ENCODE assay signal across 1 fruit fly cellular context in genomic region chrX:3083290-3083689, dm6.
A peak's percentile ranks its signal among the peaks of the same experiment; 100 is the strongest.
TF ChIP-seq lines count a peak whose summit lies in the region.

No protein-coding gene starts in this region.

TF ChIP-seq in whole organism, embryonic, 481 proteins besides CTCF, POLR2A, EP300 and RAD21 (continued from another document and continues in another):
- TF ChIP-seq unc-4 (GFP tag; IDR thresholded peaks at IDR 0.05; lab: Robert Waterston, UW; ENCODE audit: partially characterized antibody), result no peak
- TF ChIP-seq Camta (GFP tag; optimal IDR thresholded peaks at IDR 0.05; lab: Kevin White, UChicago), result no peak
- peak; percentile 60 for TF ChIP-seq CG18262 (tag; optimal IDR thresholded peaks at IDR 0.05; lab: Kevin White, UChicago)
- TF ChIP-seq CG8290 (GFP tag; optimal IDR thresholded peaks at IDR 0.05; lab: Kevin White, UChicago), result no peak
- no peak for TF ChIP-seq CG8290 (tag; optimal IDR thresholded peaks at IDR 0.05; lab: Kevin White, UChicago)
- TF ChIP-seq CG11696 (GFP tag; IDR thresholded peaks at IDR 0.05; lab: Robert Waterston, UW), result peak; percentile 87
- TF ChIP-seq Sin3A (optimal IDR thresholded peaks at IDR 0.05; lab: Kevin White, UChicago), result no peak
- TF ChIP-seq CG2678 (tag; optimal IDR thresholded peaks at IDR 0.05; lab: Kevin White, UChicago), result peak; percentile 27
- no peak for TF ChIP-seq CG10959 (GFP tag; IDR thresholded peaks at IDR 0.05; lab: Robert Waterston, UW)
- TF ChIP-seq Abd-B (GFP tag; optimal IDR thresholded peaks at IDR 0.05; lab: Kevin White, UChicago), result no peak
- no peak for TF ChIP-seq CG9817 (tag; optimal IDR thresholded peaks at IDR 0.05; lab: Kevin White, UChicago)
- TF ChIP-seq CG8359 (GFP tag; optimal IDR thresholded peaks at IDR 0.05; lab: Kevin White, UChicago; ENCODE audit: borderline replicate concordance), result no peak
- TF ChIP-seq Ets65A (GFP tag; lab: Kevin White, UChicago), result no peak
- TF ChIP-seq sima (GFP tag; optimal IDR thresholded peaks at IDR 0.05; lab: Kevin White, UChicago), result no peak
- peak; percentile 3 for TF ChIP-seq stwl (tag; optimal IDR thresholded peaks at IDR 0.05; lab: Kevin White, UChicago)
- TF ChIP-seq Sry-β (GFP tag; optimal IDR thresholded peaks at IDR 0.05; lab: Kevin White, UChicago), result no peak
- no peak for TF ChIP-seq CG4730 (GFP tag; IDR thresholded peaks at IDR 0.05; lab: Robert Waterston, UW)
- no peak for TF ChIP-seq HLH54F (GFP tag; optimal IDR thresholded peaks at IDR 0.05; lab: Kevin White, UChicago)
- TF ChIP-seq D19A (tag; optimal IDR thresholded peaks at IDR 0.05; lab: Kevin White, UChicago), result peak; percentile 54
- TF ChIP-seq CG10979 (tag; optimal IDR thresholded peaks at IDR 0.05; lab: Kevin White, UChicago), result peak; percentile 60
- TF ChIP-seq MBD-R2 (GFP tag; IDR thresholded peaks at IDR 0.05; lab: Robert Waterston, UW), result no peak
- TF ChIP-seq corto (GFP tag; optimal IDR thresholded peaks at IDR 0.05; lab: Kevin White, UChicago), result no peak
- no peak for TF ChIP-seq Bgb (GFP tag; IDR thresholded peaks at IDR 0.05; lab: Robert Waterston, UW; ENCODE audit: partially characterized antibody)
- no peak for TF ChIP-seq CG12155 (GFP tag; optimal IDR thresholded peaks at IDR 0.05; lab: Kevin White, UChicago)
- no peak for TF ChIP-seq crp (GFP tag; optimal IDR thresholded peaks at IDR 0.05; lab: Kevin White, UChicago)
- no peak for TF ChIP-seq Adf1 (GFP tag; IDR thresholded peaks at IDR 0.05; lab: Robert Waterston, UW)
- TF ChIP-seq CG2712 (tag; optimal IDR thresholded peaks at IDR 0.05; lab: Kevin White, UChicago), result peak; percentile 58
- TF ChIP-seq gcm (GFP tag; optimal IDR thresholded peaks at IDR 0.05; lab: Kevin White, UChicago), result peak; percentile 7
- peak; percentile 26 for TF ChIP-seq tap (tag; optimal IDR thresholded peaks at IDR 0.05; lab: Kevin White, UChicago)
- TF ChIP-seq Elba2 (GFP tag; optimal IDR thresholded peaks at IDR 0.05; lab: Kevin White, UChicago), result no peak
- no peak for TF ChIP-seq TFAM (GFP tag; optimal IDR thresholded peaks at IDR 0.05; lab: Kevin White, UChicago)
- peak; percentile 14 for TF ChIP-seq PHDP (tag; optimal IDR thresholded peaks at IDR 0.05; lab: Kevin White, UChicago)
- TF ChIP-seq cg (GFP tag; optimal IDR thresholded peaks at IDR 0.05; lab: Kevin White, UChicago), result no peak
- TF ChIP-seq chm (GFP tag; IDR thresholded peaks at IDR 0.05; lab: Robert Waterston, UW), result no peak
- TF ChIP-seq Six4 (GFP tag; optimal IDR thresholded peaks at IDR 0.05; lab: Kevin White, UChicago), result no peak
- no peak for TF ChIP-seq hkb (optimal IDR thresholded peaks at IDR 0.05; lab: Kevin White, UChicago)
- no peak for TF ChIP-seq hkb (GFP tag; IDR thresholded peaks at IDR 0.05; lab: Robert Waterston, UW)
- TF ChIP-seq Mrtf (GFP tag; IDR thresholded peaks at IDR 0.05; lab: Robert Waterston, UW), result no peak
- TF ChIP-seq scrt (GFP tag; optimal IDR thresholded peaks at IDR 0.05; lab: Kevin White, UChicago), result no peak
- TF ChIP-seq ap (GFP tag; IDR thresholded peaks at IDR 0.05; lab: Robert Waterston, UW), result no peak
- no peak for TF ChIP-seq sim (GFP tag; IDR thresholded peaks at IDR 0.05; lab: Robert Waterston, UW)
- TF ChIP-seq org-1 (GFP tag; optimal IDR thresholded peaks at IDR 0.05; lab: Kevin White, UChicago), result no peak
- peak; percentile 39 for TF ChIP-seq Sox102F (GFP tag; optimal IDR thresholded peaks at IDR 0.05; lab: Kevin White, UChicago)
- TF ChIP-seq ind (GFP tag; optimal IDR thresholded peaks at IDR 0.05; lab: Kevin White, UChicago), result no peak
- TF ChIP-seq insv (GFP tag; optimal IDR thresholded peaks at IDR 0.05; lab: Kevin White, UChicago), result no peak
- no peak for TF ChIP-seq mam (GFP tag; optimal IDR thresholded peaks at IDR 0.05; lab: Kevin White, UChicago)
- peak; percentile 5 for TF ChIP-seq fd96Cb (tag; optimal IDR thresholded peaks at IDR 0.05; lab: Kevin White, UChicago)
- peak; percentile 54 for TF ChIP-seq gem (tag; optimal IDR thresholded peaks at IDR 0.05; lab: Kevin White, UChicago)
- no peak for TF ChIP-seq CG17802 (tag; optimal IDR thresholded peaks at IDR 0.05; lab: Kevin White, UChicago)
- no peak for TF ChIP-seq CG10321 (GFP tag; IDR thresholded peaks at IDR 0.05; lab: Robert Waterston, UW)
- no peak for TF ChIP-seq odd (GFP tag; optimal IDR thresholded peaks at IDR 0.05; lab: Kevin White, UChicago)
- no peak for TF ChIP-seq CG11398 (GFP tag; optimal IDR thresholded peaks at IDR 0.05; lab: Kevin White, UChicago)
- TF ChIP-seq run (tag; optimal IDR thresholded peaks at IDR 0.05; lab: Kevin White, UChicago), result no peak
- TF ChIP-seq CG13624 (GFP tag; optimal IDR thresholded peaks at IDR 0.05; lab: Kevin White, UChicago), result no peak
- no peak for TF ChIP-seq rib (GFP tag; IDR thresholded peaks at IDR 0.05; lab: Robert Waterston, UW)
- no peak for TF ChIP-seq zfh2 (GFP tag; optimal IDR thresholded peaks at IDR 0.05; lab: Kevin White, UChicago)
- 0 out of 2 replicates have a peak, but pooled peaks have one; percentile 20 for TF ChIP-seq stc (GFP tag; IDR thresholded peaks at IDR 0.05; lab: Robert Waterston, UW)
- no peak for TF ChIP-seq yki (optimal IDR thresholded peaks at IDR 0.05; lab: Kevin White, UChicago)
- peak; percentile 60 for TF ChIP-seq Blimp-1 (GFP tag; optimal IDR thresholded peaks at IDR 0.05; lab: Kevin White, UChicago)
- no peak for TF ChIP-seq disco-r (GFP tag; optimal IDR thresholded peaks at IDR 0.05; lab: Kevin White, UChicago)
- TF ChIP-seq gce (GFP tag; IDR thresholded peaks at IDR 0.05; lab: Robert Waterston, UW), result no peak
- TF ChIP-seq Oli (tag; optimal IDR thresholded peaks at IDR 0.05; lab: Kevin White, UChicago), result peak; percentile 25
- no peak for TF ChIP-seq kah (GFP tag; optimal IDR thresholded peaks at IDR 0.05; lab: Kevin White, UChicago)
- no peak for TF ChIP-seq CG2875 (GFP tag; optimal IDR thresholded peaks at IDR 0.05; lab: Kevin White, UChicago)
- no peak for TF ChIP-seq Hr78 (GFP tag; optimal IDR thresholded peaks at IDR 0.05; lab: Kevin White, UChicago)
- peak in 1 of 3 experiments; percentile 46 for TF ChIP-seq lola (GFP tag; optimal IDR thresholded peaks at IDR 0.05; lab: Kevin White, UChicago)
- no peak for TF ChIP-seq CG15011 (GFP tag; optimal IDR thresholded peaks at IDR 0.05; lab: Kevin White, UChicago)
- TF ChIP-seq CG15514 (GFP tag; optimal IDR thresholded peaks at IDR 0.05; lab: Kevin White, UChicago), result no peak
- no peak for TF ChIP-seq CG13424 (tag; optimal IDR thresholded peaks at IDR 0.05; lab: Kevin White, UChicago)
- no peak for TF ChIP-seq sc (optimal IDR thresholded peaks at IDR 0.05; lab: Kevin White, UChicago)
- no peak for TF ChIP-seq sc (GFP tag; optimal IDR thresholded peaks at IDR 0.05; lab: Kevin White, UChicago)
- no peak for TF ChIP-seq CG17568 (GFP tag; optimal IDR thresholded peaks at IDR 0.05; lab: Kevin White, UChicago)
- TF ChIP-seq NC2α (GFP tag; optimal IDR thresholded peaks at IDR 0.05; lab: Kevin White, UChicago), result no peak
- no peak for TF ChIP-seq salm (tag; optimal IDR thresholded peaks at IDR 0.05; lab: Kevin White, UChicago)
- TF ChIP-seq Spps (tag; optimal IDR thresholded peaks at IDR 0.05; lab: Kevin White, UChicago), result no peak
- TF ChIP-seq Xrp1 (GFP tag; IDR thresholded peaks at IDR 0.05; lab: Robert Waterston, UW), result peak; percentile 28; the same call in 1 of the 2 replicates
- peak; percentile 2 for TF ChIP-seq CG15601 (tag; optimal IDR thresholded peaks at IDR 0.05; lab: Kevin White, UChicago)
- no peak for TF ChIP-seq CG32767 (GFP tag; IDR thresholded peaks at IDR 0.05; lab: Robert Waterston, UW)
- TF ChIP-seq Hmr (GFP tag; optimal IDR thresholded peaks at IDR 0.05; lab: Kevin White, UChicago), result no peak
- TF ChIP-seq jigr1 (GFP tag; IDR thresholded peaks at IDR 0.05; lab: Robert Waterston, UW), result no peak
- TF ChIP-seq CG4820 (GFP tag; optimal IDR thresholded peaks at IDR 0.05; lab: Kevin White, UChicago), result no peak
- TF ChIP-seq CG2199 (GFP tag; IDR thresholded peaks at IDR 0.05; lab: Robert Waterston, UW), result no peak
- TF ChIP-seq CG4282 (GFP tag; optimal IDR thresholded peaks at IDR 0.05; lab: Kevin White, UChicago), result no peak
- TF ChIP-seq CG12219 (GFP tag; optimal IDR thresholded peaks at IDR 0.05; lab: Kevin White, UChicago), result no peak
- TF ChIP-seq Taf1 (GFP tag; IDR thresholded peaks at IDR 0.05; lab: Robert Waterston, UW), result no peak
- TF ChIP-seq Fer3 (tag; optimal IDR thresholded peaks at IDR 0.05; lab: Kevin White, UChicago), result no peak
- peak; percentile 32 for TF ChIP-seq CG7839 (tag; optimal IDR thresholded peaks at IDR 0.05; lab: Kevin White, UChicago)
- peak; percentile 41; the same call in 1 of the 2 replicates for TF ChIP-seq CG31441 (GFP tag; IDR thresholded peaks at IDR 0.05; lab: Robert Waterston, UW)
- TF ChIP-seq dmrt99B (tag; optimal IDR thresholded peaks at IDR 0.05; lab: Kevin White, UChicago), result peak; percentile 27
- no peak for TF ChIP-seq CG6854 (GFP tag; optimal IDR thresholded peaks at IDR 0.05; lab: Kevin White, UChicago)
- no peak for TF ChIP-seq HmgZ (tag; optimal IDR thresholded peaks at IDR 0.05; lab: Kevin White, UChicago)
- TF ChIP-seq CG5180 (GFP tag; optimal IDR thresholded peaks at IDR 0.05; lab: Kevin White, UChicago), result no peak
- no peak for TF ChIP-seq Dek (tag; optimal IDR thresholded peaks at IDR 0.05; lab: Kevin White, UChicago)
- no peak for TF ChIP-seq CG30403 (GFP tag; optimal IDR thresholded peaks at IDR 0.05; lab: Kevin White, UChicago)
- TF ChIP-seq CG8388 (GFP tag; optimal IDR thresholded peaks at IDR 0.05; lab: Kevin White, UChicago), result peak; percentile 16
- peak; percentile 54 for TF ChIP-seq CG17829 (tag; optimal IDR thresholded peaks at IDR 0.05; lab: Kevin White, UChicago)
- no peak for TF ChIP-seq CG17612 (GFP tag; IDR thresholded peaks at IDR 0.05; lab: Robert Waterston, UW)
- TF ChIP-seq CG1603 (tag; optimal IDR thresholded peaks at IDR 0.05; lab: Kevin White, UChicago), result peak; percentile 30
- TF ChIP-seq Atf6 (GFP tag; IDR thresholded peaks at IDR 0.05; lab: Robert Waterston, UW), result no peak
- peak; percentile 50 for TF ChIP-seq unpg (GFP tag; optimal IDR thresholded peaks at IDR 0.05; lab: Kevin White, UChicago)
- no peak for TF ChIP-seq CG15269 (tag; optimal IDR thresholded peaks at IDR 0.05; lab: Kevin White, UChicago)
- peak; percentile 21 for TF ChIP-seq CG4424 (GFP tag; optimal IDR thresholded peaks at IDR 0.05; lab: Kevin White, UChicago)
- TF ChIP-seq CG6254 (GFP tag; optimal IDR thresholded peaks at IDR 0.05; lab: Kevin White, UChicago), result peak; percentile 27
- no peak for TF ChIP-seq CG42726 (GFP tag; IDR thresholded peaks at IDR 0.05; lab: Robert Waterston, UW; ENCODE audit: partially characterized antibody)
- TF ChIP-seq CG4854 (GFP tag; optimal IDR thresholded peaks at IDR 0.05; lab: Kevin White, UChicago), result no peak
- TF ChIP-seq CG8089 (GFP tag; optimal IDR thresholded peaks at IDR 0.05; lab: Kevin White, UChicago), result no peak
- TF ChIP-seq CG8924 (tag; optimal IDR thresholded peaks at IDR 0.05; lab: Kevin White, UChicago), result peak; percentile 15
- TF ChIP-seq CG12391 (tag; optimal IDR thresholded peaks at IDR 0.05; lab: Kevin White, UChicago), result peak; percentile 42
- no peak for TF ChIP-seq Sry-δ (GFP tag; optimal IDR thresholded peaks at IDR 0.05; lab: Kevin White, UChicago)
- no peak for TF ChIP-seq fd102C (GFP tag; optimal IDR thresholded peaks at IDR 0.05; lab: Kevin White, UChicago)
- no peak for TF ChIP-seq wor (GFP tag; IDR thresholded peaks at IDR 0.05; lab: Robert Waterston, UW)
- no peak for TF ChIP-seq CG12659 (GFP tag; optimal IDR thresholded peaks at IDR 0.05; lab: Kevin White, UChicago)
- no peak for TF ChIP-seq bbx (GFP tag; IDR thresholded peaks at IDR 0.05; lab: Robert Waterston, UW; ENCODE audit: partially characterized antibody)
- no peak for TF ChIP-seq D19B (GFP tag; optimal IDR thresholded peaks at IDR 0.05; lab: Kevin White, UChicago)
- TF ChIP-seq HLH3B (GFP tag; IDR thresholded peaks at IDR 0.05; lab: Robert Waterston, UW), result no peak
- no peak for TF ChIP-seq CG17328 (GFP tag; IDR thresholded peaks at IDR 0.05; lab: Robert Waterston, UW)
- no peak for TF ChIP-seq CG30020 (tag; optimal IDR thresholded peaks at IDR 0.05; lab: Kevin White, UChicago)
- TF ChIP-seq CG11085 (GFP tag; IDR thresholded peaks at IDR 0.05; lab: Robert Waterston, UW), result no peak
- no peak for TF ChIP-seq CG12942 (GFP tag; optimal IDR thresholded peaks at IDR 0.05; lab: Kevin White, UChicago)
- TF ChIP-seq grau (tag; optimal IDR thresholded peaks at IDR 0.05; lab: Kevin White, UChicago), result peak; percentile 18
- no peak for TF ChIP-seq CG31365 (tag; optimal IDR thresholded peaks at IDR 0.05; lab: Kevin White, UChicago)
- no peak for TF ChIP-seq sd (tag; optimal IDR thresholded peaks at IDR 0.05; lab: Kevin White, UChicago)
- peak; percentile 1 for TF ChIP-seq CG17359 (tag; optimal IDR thresholded peaks at IDR 0.05; lab: Kevin White, UChicago)
- peak; percentile 27 for TF ChIP-seq CG11504 (tag; optimal IDR thresholded peaks at IDR 0.05; lab: Kevin White, UChicago)
- peak; percentile 34 for TF ChIP-seq CG14710 (tag; optimal IDR thresholded peaks at IDR 0.05; lab: Kevin White, UChicago)
- no peak for TF ChIP-seq NC2β (GFP tag; optimal IDR thresholded peaks at IDR 0.05; lab: Kevin White, UChicago)
- no peak for TF ChIP-seq tin (GFP tag; optimal IDR thresholded peaks at IDR 0.05; lab: Kevin White, UChicago)
- peak; percentile 30 for TF ChIP-seq nmo (GFP tag; optimal IDR thresholded peaks at IDR 0.05; lab: Kevin White, UChicago)
- no peak for TF ChIP-seq bab2 (GFP tag; optimal IDR thresholded peaks at IDR 0.05; lab: Kevin White, UChicago)
- peak; percentile 45 for TF ChIP-seq phol (tag; optimal IDR thresholded peaks at IDR 0.05; lab: Kevin White, UChicago)
- no peak for TF ChIP-seq CG9437 (GFP tag; optimal IDR thresholded peaks at IDR 0.05; lab: Kevin White, UChicago)
- TF ChIP-seq CG3281 (GFP tag; optimal IDR thresholded peaks at IDR 0.05; lab: Kevin White, UChicago), result no peak
- TF ChIP-seq ranshi (GFP tag; IDR thresholded peaks at IDR 0.05; lab: Robert Waterston, UW), result 0 out of 2 replicates have a peak, but pooled peaks have one; percentile 8
- TF ChIP-seq gcm2 (GFP tag; optimal IDR thresholded peaks at IDR 0.05; lab: Kevin White, UChicago), result no peak
- no peak for TF ChIP-seq wdn (GFP tag; IDR thresholded peaks at IDR 0.05; lab: Robert Waterston, UW)
- TF ChIP-seq CG10267 (tag; optimal IDR thresholded peaks at IDR 0.05; lab: Kevin White, UChicago), result peak; percentile 42
- TF ChIP-seq CG11695 (GFP tag; IDR thresholded peaks at IDR 0.05; lab: Robert Waterston, UW), result no peak
- no peak for TF ChIP-seq CG13123 (GFP tag; optimal IDR thresholded peaks at IDR 0.05; lab: Kevin White, UChicago)
- no peak for TF ChIP-seq gsb-n (tag; optimal IDR thresholded peaks at IDR 0.05; lab: Kevin White, UChicago)
- TF ChIP-seq trem (tag; optimal IDR thresholded peaks at IDR 0.05; lab: Kevin White, UChicago), result peak; percentile 33
